Fruit fly (Drosophila melanogaster) whole organism: ENCODE results near the gene CG34028.

ENCODE experiments used
- CG8478 ChIP-seq: fragments of >200 bp; optimal IDR thresholded peaks from 2 replicates; lab custom pipeline; 2018; ENCODE audit warnings: inconsistent platforms
- EcR ChIP-seq, 2 experiments: fragments of >200 bp; optimal IDR thresholded peaks; 2 replicates each; lab custom pipeline; 2017; ENCODE audit warnings: missing biosample characterization in 2 of 2, missing genetic modification characterization in 2 of 2, missing genetic modification reagents in 2 of 2
- pan ChIP-seq: fragments of >200 bp; optimal IDR thresholded peaks from 2 replicates; lab custom pipeline; 2017
- psq ChIP-seq: fragments of >200 bp; optimal IDR thresholded peaks from 2 replicates; lab custom pipeline; 2017
- usp ChIP-seq: fragments of >200 bp; optimal IDR thresholded peaks from 2 replicates; lab custom pipeline; 2017; ENCODE audit warnings: missing biosample characterization, missing genetic modification characterization, mixed read lengths

- TF ChIP-seq EcR (GFP tag; optimal IDR thresholded peaks at IDR 0.05; lab: Kevin White, UChicago) (no peak), CG8478 (no peak), psq (lab: Kevin White, UChicago) (no peak), pan (lab: Kevin White, UChicago) (no peak), usp (GFP tag; lab: Kevin White, UChicago) (no peak)
These were observed 37.2 kb upstream of the CG34028 start for dm6 chrX:9474115-9474514.
